Worm (Caenorhabditis elegans): Measurements from ENCODE around the gene F26D2.16.

The F26D2.16 gene

DNA sequence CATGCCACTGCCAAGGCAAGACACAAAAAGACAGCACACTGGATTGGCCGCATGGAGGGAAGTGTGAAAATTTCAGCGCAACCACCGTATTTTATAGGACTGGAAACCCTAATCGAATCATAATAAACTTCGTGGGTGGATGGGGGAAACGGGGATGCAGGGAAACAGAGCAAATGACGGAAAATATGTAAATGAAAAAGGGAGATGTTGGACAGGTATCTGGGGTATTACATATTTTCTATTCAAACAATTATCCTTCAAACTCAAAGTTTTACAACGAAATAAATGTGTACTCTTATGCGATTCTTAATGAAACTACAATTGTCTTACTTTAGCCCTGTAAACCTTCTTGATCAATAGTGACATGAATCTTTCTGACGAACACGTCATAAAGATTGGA, at the start of gene F26D2.16:
Gene F26D2.16 (minus strand): TSS at position 101 of the 400 bp plus-strand sequence.
- TF ChIP-seq cog-1 (tag; optimal IDR thresholded peaks at IDR 0.05) (no peak), ztf-23 (GFP tag; IDR thresholded peaks at IDR 0.05) (no peak), flt-1 (GFP tag; IDR thresholded peaks at IDR 0.05) (no peak), T22C8.4 (GFP tag; IDR thresholded peaks at IDR 0.05) (no peak), ztf-29 (GFP tag; IDR thresholded peaks at IDR 0.05) (no peak), ref-1 (GFP tag; conservative IDR thresholded peaks at IDR 0.05) (no peak), klf-2 (GFP tag; conservative IDR thresholded peaks at IDR 0.05) (no peak), tab-1 (GFP tag; IDR thresholded peaks at IDR 0.05) (no peak), med-1 (GFP tag; optimal IDR thresholded peaks at IDR 0.05; ENCODE audit: insufficient read depth) (no peak)

DNA sequence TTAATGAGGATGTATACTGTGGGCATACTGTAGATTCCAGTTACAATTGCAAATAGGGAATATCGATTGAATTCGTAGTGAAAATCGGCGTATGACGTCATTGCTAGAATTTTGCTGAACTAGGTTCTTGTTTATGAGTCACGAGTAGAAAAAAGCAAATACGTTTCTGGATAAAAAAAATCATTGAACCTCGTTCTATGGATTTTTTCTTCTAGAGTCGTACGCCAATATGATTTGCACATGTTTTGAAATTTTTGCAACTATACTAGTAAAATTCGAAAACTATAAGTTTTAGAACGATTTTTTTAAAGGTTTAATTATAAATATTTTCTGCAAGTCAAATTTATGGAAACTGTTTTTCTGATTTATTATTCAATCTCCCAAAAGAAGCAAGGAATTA, 48.2 kb upstream of the F26D2.16 start, which contains the start of gene sru-44:
Gene sru-44 (minus strand): TSS at position 101 of the 400 bp plus-strand sequence.
- no peak for TF ChIP-seq med-1 (GFP tag; optimal IDR thresholded peaks at IDR 0.05; ENCODE audit: insufficient read depth)
- no peak for TF ChIP-seq flt-1 (GFP tag; IDR thresholded peaks at IDR 0.05)
- TF ChIP-seq ztf-23 (GFP tag; IDR thresholded peaks at IDR 0.05), result no peak

DNA sequence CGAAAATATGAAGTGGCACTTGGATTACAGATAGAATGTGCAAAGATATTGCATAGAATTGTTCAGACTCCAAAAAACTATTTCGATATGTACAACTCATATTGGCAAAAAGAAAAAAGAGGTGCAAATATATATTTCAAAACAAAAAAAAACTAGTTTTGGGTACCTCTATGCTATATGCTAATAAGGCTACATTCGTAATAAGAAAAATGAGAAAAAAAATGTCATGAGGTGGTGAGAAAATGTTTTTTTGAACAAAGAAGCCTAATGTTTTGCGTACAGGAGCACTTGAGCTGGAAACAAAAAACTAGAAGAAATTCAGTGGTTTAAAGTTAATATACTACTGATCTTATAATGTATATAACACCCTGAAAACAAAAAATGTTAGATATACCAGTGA, 41.2 kb upstream of the F26D2.16 start, which contains the start of gene srh-142:
Gene srh-142 (minus strand): TSS at position 101 of the 400 bp plus-strand sequence.
- no peak for TF ChIP-seq med-1 (GFP tag; optimal IDR thresholded peaks at IDR 0.05; ENCODE audit: insufficient read depth)
- TF ChIP-seq flt-1 (GFP tag; IDR thresholded peaks at IDR 0.05), result no peak
- no peak for TF ChIP-seq cog-1 (tag; optimal IDR thresholded peaks at IDR 0.05)
- TF ChIP-seq ref-1 (GFP tag; conservative IDR thresholded peaks at IDR 0.05), result no peak
- no peak for TF ChIP-seq klf-2 (GFP tag; conservative IDR thresholded peaks at IDR 0.05)
- no peak for TF ChIP-seq ztf-29 (GFP tag; IDR thresholded peaks at IDR 0.05)
- no peak for TF ChIP-seq tab-1 (GFP tag; IDR thresholded peaks at IDR 0.05)
- no peak for TF ChIP-seq ztf-23 (GFP tag; IDR thresholded peaks at IDR 0.05)
- no peak for TF ChIP-seq T22C8.4 (GFP tag; IDR thresholded peaks at IDR 0.05)

DNA sequence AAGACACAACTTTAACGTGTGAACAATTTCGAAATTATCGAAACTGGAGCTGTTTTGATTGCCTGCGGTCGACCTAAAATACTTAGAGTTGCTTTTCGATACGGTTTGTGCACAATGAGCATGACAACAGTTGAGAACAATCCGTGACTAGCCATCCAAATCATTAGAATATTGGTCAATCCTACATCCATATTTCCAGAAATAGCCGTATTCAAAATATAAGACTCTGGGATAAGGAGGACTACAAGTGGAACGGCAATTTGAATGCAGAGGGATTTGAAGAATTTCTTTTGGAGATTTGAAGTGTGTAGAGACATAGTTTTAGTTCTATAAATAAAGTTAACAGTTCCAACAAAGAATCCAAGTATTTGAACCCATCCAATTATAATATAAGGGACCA, 39.7 kb upstream of the F26D2.16 start:
- TF ChIP-seq ztf-23 (GFP tag; IDR thresholded peaks at IDR 0.05) (no peak), flt-1 (GFP tag; IDR thresholded peaks at IDR 0.05) (no peak), ref-1 (GFP tag; conservative IDR thresholded peaks at IDR 0.05) (no peak), cog-1 (tag; optimal IDR thresholded peaks at IDR 0.05) (no peak), T22C8.4 (GFP tag; IDR thresholded peaks at IDR 0.05) (no peak), klf-2 (GFP tag; conservative IDR thresholded peaks at IDR 0.05) (no peak), ztf-29 (GFP tag; IDR thresholded peaks at IDR 0.05) (no peak), tab-1 (GFP tag; IDR thresholded peaks at IDR 0.05) (no peak), med-1 (GFP tag; optimal IDR thresholded peaks at IDR 0.05; ENCODE audit: insufficient read depth) (no peak)

DNA sequence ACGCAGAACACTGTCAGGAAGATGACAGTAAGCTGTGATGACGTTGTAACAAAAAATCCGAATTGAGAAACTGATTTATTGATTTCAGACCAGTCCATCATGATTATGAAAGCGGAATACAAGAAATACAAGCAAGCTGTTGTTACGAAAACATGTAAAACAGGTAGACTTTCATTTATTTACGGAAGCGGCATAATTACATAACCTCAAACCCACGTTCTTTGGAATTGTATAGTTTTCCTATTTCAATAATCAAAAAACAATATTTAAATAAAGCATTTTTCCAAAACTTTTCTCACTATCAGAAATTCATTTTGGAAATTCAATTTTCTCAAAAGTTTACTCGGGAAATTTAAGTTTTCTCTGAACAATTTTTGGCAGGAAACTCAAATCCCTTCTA, 39.0 kb upstream of the F26D2.16 start, which contains the start of gene str-15:
Gene str-15 (minus strand): TSS at position 101 of the 400 bp plus-strand sequence.
- TF ChIP-seq ztf-23 (GFP tag; IDR thresholded peaks at IDR 0.05), result no peak
- no peak for TF ChIP-seq med-1 (GFP tag; optimal IDR thresholded peaks at IDR 0.05; ENCODE audit: insufficient read depth)
- no peak for TF ChIP-seq ztf-29 (GFP tag; IDR thresholded peaks at IDR 0.05)
- no peak for TF ChIP-seq klf-2 (GFP tag; conservative IDR thresholded peaks at IDR 0.05)
- no peak for TF ChIP-seq tab-1 (GFP tag; IDR thresholded peaks at IDR 0.05)
- no peak for TF ChIP-seq cog-1 (tag; optimal IDR thresholded peaks at IDR 0.05)
- no peak for TF ChIP-seq T22C8.4 (GFP tag; IDR thresholded peaks at IDR 0.05)
- no peak for TF ChIP-seq ref-1 (GFP tag; conservative IDR thresholded peaks at IDR 0.05)
- no peak for TF ChIP-seq flt-1 (GFP tag; IDR thresholded peaks at IDR 0.05)

DNA sequence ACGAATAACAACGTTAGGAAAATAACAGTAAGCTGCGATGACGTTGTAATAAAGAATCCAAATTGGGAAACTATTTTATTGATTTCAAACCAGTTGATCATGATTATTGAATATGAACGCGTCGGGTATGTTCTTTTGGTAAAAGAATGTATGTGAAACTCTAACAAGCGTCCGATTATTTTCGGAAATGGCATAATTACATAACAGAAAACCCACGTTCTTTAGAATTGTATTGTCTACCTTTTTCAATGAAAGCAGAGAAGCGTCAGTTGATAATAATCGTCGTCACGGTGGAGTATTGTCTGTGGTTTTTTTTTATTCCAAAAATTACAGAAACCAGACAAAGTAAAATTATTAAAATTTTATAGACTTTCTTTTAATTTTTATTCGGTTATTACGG, 35.4 kb upstream of the F26D2.16 start, which contains the start of gene str-14:
Gene str-14 (minus strand): TSS at position 101 of the 400 bp plus-strand sequence.
- TF ChIP-seq cog-1 (tag; optimal IDR thresholded peaks at IDR 0.05), result no peak
- no peak for TF ChIP-seq flt-1 (GFP tag; IDR thresholded peaks at IDR 0.05)
- no peak for TF ChIP-seq tab-1 (GFP tag; IDR thresholded peaks at IDR 0.05)
- TF ChIP-seq T22C8.4 (GFP tag; IDR thresholded peaks at IDR 0.05), result no peak
- no peak for TF ChIP-seq ztf-29 (GFP tag; IDR thresholded peaks at IDR 0.05)
- no peak for TF ChIP-seq klf-2 (GFP tag; conservative IDR thresholded peaks at IDR 0.05)
- no peak for TF ChIP-seq ref-1 (GFP tag; conservative IDR thresholded peaks at IDR 0.05)
- TF ChIP-seq ztf-23 (GFP tag; IDR thresholded peaks at IDR 0.05), result no peak
- TF ChIP-seq med-1 (GFP tag; optimal IDR thresholded peaks at IDR 0.05; ENCODE audit: insufficient read depth), result no peak

DNA sequence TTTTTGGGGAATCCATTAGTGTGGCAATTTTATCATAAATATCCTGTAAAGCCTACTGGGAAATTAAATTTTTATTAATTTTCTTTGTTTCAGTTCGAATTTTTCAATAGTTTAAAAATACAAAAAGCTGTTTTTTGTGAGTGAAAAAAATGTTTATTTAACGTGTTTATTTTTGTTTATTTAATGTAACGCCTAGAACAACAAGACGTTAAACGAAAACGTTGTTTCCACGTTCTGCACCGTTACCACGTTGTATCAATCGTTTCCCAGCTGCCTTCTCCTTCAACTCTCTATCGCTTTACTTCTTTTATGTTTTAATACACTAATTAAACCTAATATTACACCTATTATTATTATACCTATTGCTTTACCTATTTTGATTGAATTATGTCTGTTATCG, 28.1 kb upstream of the F26D2.16 start, which contains the start of gene T08G3.13:
Gene T08G3.13 (plus strand): TSS at position 301 of the 400 bp plus-strand sequence.
- no peak for TF ChIP-seq T22C8.4 (GFP tag; IDR thresholded peaks at IDR 0.05)
- TF ChIP-seq ztf-23 (GFP tag; IDR thresholded peaks at IDR 0.05), result no peak
- no peak for TF ChIP-seq ref-1 (GFP tag; conservative IDR thresholded peaks at IDR 0.05)
- no peak for TF ChIP-seq klf-2 (GFP tag; conservative IDR thresholded peaks at IDR 0.05)
- TF ChIP-seq med-1 (GFP tag; optimal IDR thresholded peaks at IDR 0.05; ENCODE audit: insufficient read depth), result no peak
- no peak for TF ChIP-seq tab-1 (GFP tag; IDR thresholded peaks at IDR 0.05)
- TF ChIP-seq ztf-29 (GFP tag; IDR thresholded peaks at IDR 0.05), result no peak
- no peak for TF ChIP-seq cog-1 (tag; optimal IDR thresholded peaks at IDR 0.05)

DNA sequence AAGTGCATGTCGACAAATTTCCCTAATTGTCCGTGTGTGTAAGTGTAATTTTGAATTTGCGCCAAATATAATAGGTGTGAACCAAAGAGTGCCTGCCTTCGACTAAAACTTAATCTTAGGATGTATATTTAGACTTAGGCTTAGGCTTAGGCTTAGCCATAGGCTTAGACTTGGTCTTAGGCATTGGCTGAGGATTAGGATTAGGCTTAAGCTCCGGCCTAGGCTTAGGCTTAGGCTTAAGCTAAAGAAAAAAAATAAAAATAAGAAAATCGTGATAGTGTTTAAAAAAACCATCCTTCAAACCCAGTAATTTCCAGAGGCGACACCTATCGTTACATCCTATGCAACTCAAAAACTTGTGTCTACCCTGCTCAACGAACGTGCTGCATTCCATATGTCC, 26.5 kb upstream of the F26D2.16 start:
- TF ChIP-seq ztf-23 (GFP tag; IDR thresholded peaks at IDR 0.05) (no peak), klf-2 (GFP tag; conservative IDR thresholded peaks at IDR 0.05) (no peak), ref-1 (GFP tag; conservative IDR thresholded peaks at IDR 0.05) (no peak), T22C8.4 (GFP tag; IDR thresholded peaks at IDR 0.05) (no peak), flt-1 (GFP tag; IDR thresholded peaks at IDR 0.05) (no peak), ztf-29 (GFP tag; IDR thresholded peaks at IDR 0.05) (no peak), cog-1 (tag; optimal IDR thresholded peaks at IDR 0.05) (no peak), med-1 (GFP tag; optimal IDR thresholded peaks at IDR 0.05; ENCODE audit: insufficient read depth) (no peak), tab-1 (GFP tag; IDR thresholded peaks at IDR 0.05) (no peak)

DNA sequence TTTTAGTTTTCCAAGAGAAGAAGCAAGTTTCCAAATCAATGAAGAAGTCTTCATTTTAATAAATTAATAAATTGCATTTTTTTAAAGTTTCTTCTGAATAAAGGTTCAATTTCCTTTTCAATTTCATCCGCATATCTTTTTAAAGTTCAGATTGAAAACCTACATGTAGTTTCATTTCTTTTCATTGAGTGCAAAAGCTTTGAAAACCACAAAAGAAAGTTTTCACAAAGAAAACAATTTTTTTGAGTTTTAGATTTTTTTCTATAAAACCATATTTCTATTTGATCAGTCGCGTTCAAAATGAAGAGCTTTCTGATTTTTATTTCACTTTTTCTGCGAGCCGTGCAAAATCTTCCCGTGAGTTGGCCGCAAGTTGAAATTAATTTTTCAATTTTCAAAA, 26.0 kb upstream of the F26D2.16 start, which contains the start of gene T08G3.6:
Gene T08G3.6 (plus strand): TSS at position 301 of the 400 bp plus-strand sequence.
- TF ChIP-seq ref-1 (GFP tag; conservative IDR thresholded peaks at IDR 0.05) (no peak), T22C8.4 (GFP tag; IDR thresholded peaks at IDR 0.05) (no peak), ztf-29 (GFP tag; IDR thresholded peaks at IDR 0.05) (no peak), klf-2 (GFP tag; conservative IDR thresholded peaks at IDR 0.05) (no peak), cog-1 (tag; optimal IDR thresholded peaks at IDR 0.05) (no peak), tab-1 (GFP tag; IDR thresholded peaks at IDR 0.05) (no peak), med-1 (GFP tag; optimal IDR thresholded peaks at IDR 0.05; ENCODE audit: insufficient read depth) (no peak), flt-1 (GFP tag; IDR thresholded peaks at IDR 0.05) (no peak), ztf-23 (GFP tag; IDR thresholded peaks at IDR 0.05) (no peak)

Data from whole organism, midembryonic.